Worm (Caenorhabditis elegans): Measurements from ENCODE around the gene F48F5.6.

F48F5.6 gene

DNA sequence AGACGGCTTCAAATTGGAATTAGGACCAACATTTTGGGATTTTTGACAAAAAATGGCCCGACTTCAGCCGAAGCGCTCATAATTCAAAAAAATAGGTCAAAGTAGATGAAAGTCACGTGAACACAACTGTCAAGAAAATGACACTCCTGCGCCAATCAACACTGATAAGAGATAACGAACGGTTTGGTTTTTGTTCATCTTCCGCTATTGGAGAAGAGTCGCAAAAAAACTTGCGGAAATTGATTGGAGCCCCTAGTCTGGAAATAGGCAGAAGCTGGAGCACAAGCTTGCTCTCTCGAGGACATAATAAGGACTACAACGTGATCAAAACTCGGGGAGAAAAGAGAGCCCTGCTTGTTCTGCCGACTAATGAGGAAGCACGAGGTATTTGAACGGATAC is 40.8 kb downstream of the F48F5.6 start (continued):
- TF ChIP-seq snpc-1.3 (tag; optimal IDR thresholded peaks at IDR 0.05; ENCODE audit: insufficient read depth) (no peak), madf-6 (GFP tag; IDR thresholded peaks at IDR 0.05) (no peak), egrh-3 (GFP tag; IDR thresholded peaks at IDR 0.05) (no peak), tlf-1 (GFP tag; optimal IDR thresholded peaks at IDR 0.05) (peak; percentile 19), gei-17 (GFP tag; optimal IDR thresholded peaks at IDR 0.05) (no peak), K12H6.12 (tag; optimal IDR thresholded peaks at IDR 0.05) (no peak), nhr-80 (tag; optimal IDR thresholded peaks at IDR 0.05) (peak; percentile 54), repo-1 (tag; optimal IDR thresholded peaks at IDR 0.05) (no peak)

DNA sequence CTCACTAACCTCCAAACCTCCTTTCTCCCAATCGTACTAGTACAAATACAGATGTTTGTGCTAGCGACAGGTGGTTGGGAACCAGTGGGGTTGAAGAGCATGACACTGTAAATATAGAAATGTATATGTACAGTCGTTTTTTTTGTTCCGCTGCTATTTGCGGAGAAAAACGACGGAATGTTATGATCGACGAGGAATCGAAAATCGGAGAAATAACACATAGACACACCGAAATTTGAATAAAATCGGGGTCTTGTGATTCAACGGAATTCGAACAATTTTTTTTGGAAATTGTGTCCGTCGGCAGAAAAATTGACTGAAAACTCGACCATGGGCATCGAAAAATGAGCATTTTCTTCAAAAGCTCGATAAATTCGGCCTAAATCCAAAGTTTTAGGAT is 41.3 kb downstream of the F48F5.6 start, which contains the start of gene F53H2.3:
TSS of gene F53H2.3 (minus strand) at position 101 of the 400 bp plus-strand sequence.
- TF ChIP-seq madf-10 (tag; optimal IDR thresholded peaks at IDR 0.05) = no peak
- TF ChIP-seq repo-1 (tag; optimal IDR thresholded peaks at IDR 0.05) = no peak
- TF ChIP-seq Y53G8AR.9 (GFP tag; conservative IDR thresholded peaks at IDR 0.05) = no peak
- no peak for TF ChIP-seq F10E7.11 (tag; optimal IDR thresholded peaks at IDR 0.05)
- no peak for TF ChIP-seq fkh-3 (tag; optimal IDR thresholded peaks at IDR 0.05)
- TF ChIP-seq Y79H2A.3 (GFP tag; conservative IDR thresholded peaks at IDR 0.05) = no peak
- no peak for TF ChIP-seq gei-17 (GFP tag; optimal IDR thresholded peaks at IDR 0.05)
- TF ChIP-seq zfh-2 (GFP tag; conservative IDR thresholded peaks at IDR 0.05) = no peak
- no peak for TF ChIP-seq unc-130 (GFP tag; optimal IDR thresholded peaks at IDR 0.05)
- TF ChIP-seq tbx-9 (tag; optimal IDR thresholded peaks at IDR 0.05; ENCODE audit: borderline replicate concordance) = no peak
- TF ChIP-seq nhr-80 (tag; optimal IDR thresholded peaks at IDR 0.05) = no peak
- no peak for TF ChIP-seq ceh-27 (GFP tag; optimal IDR thresholded peaks at IDR 0.05)
- no peak for TF ChIP-seq madf-3 (GFP tag; IDR thresholded peaks at IDR 0.05)
- TF ChIP-seq F22D6.2 (tag; optimal IDR thresholded peaks at IDR 0.05) = no peak
- no peak for TF ChIP-seq C17E4.6 (GFP tag; IDR thresholded peaks at IDR 0.05)
- no peak for TF ChIP-seq nhr-90 (tag; optimal IDR thresholded peaks at IDR 0.05)

DNA sequence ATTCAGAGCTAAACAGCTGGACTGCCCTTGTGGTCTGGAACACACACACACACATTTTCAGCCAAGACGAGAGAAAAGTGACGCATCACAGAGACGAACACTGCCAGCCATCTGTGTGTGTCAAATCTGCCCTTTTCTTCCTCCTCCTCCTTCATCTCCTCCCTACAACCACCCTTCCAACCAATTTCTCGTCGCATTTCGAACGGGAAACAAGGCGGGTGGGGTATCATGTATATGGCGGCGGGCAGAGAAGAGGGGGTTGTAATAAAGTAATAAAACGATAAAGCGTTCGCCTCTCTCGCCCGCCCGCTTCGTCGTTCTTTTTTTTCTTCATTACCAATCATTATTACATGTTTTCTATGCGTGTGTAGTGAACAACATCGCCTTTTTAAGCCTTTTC is 42.7 kb downstream of the F48F5.6 start:
- TF ChIP-seq cebp-1 (GFP tag; IDR thresholded peaks at IDR 0.05) (no peak), cebp-1 (tag; optimal IDR thresholded peaks at IDR 0.05) (peak; percentile 31), ztf-6 (GFP tag; IDR thresholded peaks at IDR 0.05) (no peak), mcd-1 (GFP tag; IDR thresholded peaks at IDR 0.05) (no peak), B0336.3 (GFP tag; IDR thresholded peaks at IDR 0.05) (no peak), F37B4.10 (GFP tag; IDR thresholded peaks at IDR 0.05) (no peak), F49E8.2 (tag; optimal IDR thresholded peaks at IDR 0.05; ENCODE audit: insufficient read depth) (no peak), mxl-1 (tag; optimal IDR thresholded peaks at IDR 0.05) (no peak), ceh-79 (tag; optimal IDR thresholded peaks at IDR 0.05) (no peak), ceh-27 (GFP tag; optimal IDR thresholded peaks at IDR 0.05) (peak; percentile 19), B0019.2 (GFP tag; conservative IDR thresholded peaks at IDR 0.05) (no peak), bed-2 (GFP tag; IDR thresholded peaks at IDR 0.05) (no peak), unc-62 (GFP tag; optimal IDR thresholded peaks at IDR 0.05) (no peak), ets-4 (GFP tag; optimal IDR thresholded peaks at IDR 0.05) (peak; percentile 7), nfyb-1 (GFP tag; IDR thresholded peaks at IDR 0.05) (no peak), Y79H2A.3 (GFP tag; conservative IDR thresholded peaks at IDR 0.05) (no peak), lsl-1 (GFP tag; optimal IDR thresholded peaks at IDR 0.05) (no peak), dox-1 (GFP tag; IDR thresholded peaks at IDR 0.05) (peak; percentile 38; the same call in 1 of the 2 replicates), zfh-2 (GFP tag; conservative IDR thresholded peaks at IDR 0.05) (peak; percentile 68), Y95B8A.8 (GFP tag; IDR thresholded peaks at IDR 0.05) (no peak), ceh-100 (GFP tag; IDR thresholded peaks at IDR 0.05) (no peak), F52B5.7 (tag; optimal IDR thresholded peaks at IDR 0.05) (no peak), sea-2 (GFP tag; IDR thresholded peaks at IDR 0.05) (0 out of 2 replicates have a peak, but pooled peaks have one; percentile 38), xnd-1 (tag; optimal IDR thresholded peaks at IDR 0.05) (no peak), lin-35 (GFP tag; optimal IDR thresholded peaks at IDR 0.05) (no peak), C17E4.6 (GFP tag; IDR thresholded peaks at IDR 0.05) (no peak), atf-7 (tag; optimal IDR thresholded peaks at IDR 0.05) (no peak)
